Fruit fly (Drosophila melanogaster) whole organism, pupa: ENCODE results near the gene CG6885.

Experiments used
- CG13204 ChIP-seq: fragments of 200-800 bp; sonication (Bioruptor generic); optimal IDR thresholded peaks from 2 replicates; lab custom pipeline; 2018; ENCODE audit warnings: missing biosample characterization, mild to moderate bottlenecking, missing genetic modification characterization, moderate library complexity
- CG4496 ChIP-seq: fragments of 200-800 bp; sonication (Bioruptor generic); IDR thresholded peaks from 3 replicates; pipeline ENCODE4 v1.3.6; 2022; ENCODE audit warnings: missing biosample characterization, missing genetic modification characterization
- CG8301 ChIP-seq: fragments of 200-800 bp; sonication (Bioruptor generic); optimal IDR thresholded peaks from 2 replicates; lab custom pipeline; 2018; ENCODE audit warnings: missing biosample characterization, mild to moderate bottlenecking, missing genetic modification characterization
- EcR ChIP-seq: fragments of 200-800 bp; sonication (Bioruptor generic); optimal IDR thresholded peaks from 3 replicates; lab custom pipeline; 2019; ENCODE audit warnings: missing biosample characterization, missing genetic modification characterization, mild to moderate bottlenecking, moderate library complexity, missing genetic modification reagents
- Pif1A ChIP-seq: fragments of 200-800 bp; sonication (Bioruptor generic); optimal IDR thresholded peaks from 3 replicates; lab custom pipeline; 2016; ENCODE audit warnings: missing biosample characterization, missing genetic modification characterization
- fd96Ca ChIP-seq: fragments of 200-800 bp; sonication (Bioruptor generic); IDR thresholded peaks from 3 replicates; pipeline ENCODE4 v1.3.6; 2022; ENCODE audit warnings: missing biosample characterization, missing genetic modification characterization
- gl ChIP-seq: fragments of 200-800 bp; sonication (Bioruptor generic); optimal IDR thresholded peaks from 2 replicates; lab custom pipeline; 2018; ENCODE audit warnings: missing biosample characterization, mild to moderate bottlenecking, missing genetic modification characterization
- rn ChIP-seq: fragments of 200-800 bp; sonication (Bioruptor generic); IDR thresholded peaks from 2 replicates; pipeline ENCODE4 v1.3.6; 2022; ENCODE audit warnings: missing biosample characterization, missing genetic modification characterization

dm6 chr3L:18782653-18783052 lies 38.4 kb downstream of the CG6885 start:
- no peak for TF ChIP-seq CG8301 (tag; lab: Kevin White, UChicago)
- no peak for TF ChIP-seq fd96Ca (GFP tag; lab: Robert Waterston, UW)
- TF ChIP-seq CG13204 (GFP tag; lab: Kevin White, UChicago): no peak
- no peak for TF ChIP-seq EcR (GFP tag; lab: Kevin White, UChicago)
- no peak for TF ChIP-seq Pif1A
- TF ChIP-seq CG4496 (GFP tag; lab: Robert Waterston, UW): no peak
- TF ChIP-seq gl (tag; lab: Kevin White, UChicago): no peak
- no peak for TF ChIP-seq rn (GFP tag; lab: Robert Waterston, UW)
